Worm (Caenorhabditis elegans) whole organism, L4/young adult: Measurements from ENCODE around the gene oac-10.

Experiments used
- W03F9.2 ChIP-seq: fragments of 150-350 bp; optimal IDR thresholded peaks from 2 replicates; lab custom pipeline; 2014; ENCODE audit warnings: missing biosample characterization, missing genetic modification characterization
- him-1 ChIP-seq: sonication (generic microtip); optimal IDR thresholded peaks from 2 replicates; lab custom pipeline; 2016; ENCODE audit warnings: missing genotype, missing genetic modification reagents, missing genetic modification characterization, missing compliant biosample characterization

ce11 chrII:3832383-3832782, 37.3 kb upstream of the oac-10 start, which contains the start of gene F54D10.9:
- TF ChIP-seq him-1 (tag; lab: Kevin White, UChicago) (no peak), W03F9.2 (tag; lab: Kevin White, UChicago) (no peak)
